Fruit fly (Drosophila melanogaster) whole organism, prepupa: ENCODE data around the gene CaMKII.

Experiments used
- Blimp-1 ChIP-seq: fragments of 200-800 bp; sonication (Bioruptor generic); optimal IDR thresholded peaks from 3 replicates; lab custom pipeline; 2017; ENCODE audit warnings: missing biosample characterization, missing genetic modification characterization, mild to moderate bottlenecking, moderate library complexity, missing genetic modification reagents
- CG15336 ChIP-seq: fragments of 200-800 bp; sonication (Bioruptor generic); IDR thresholded peaks from 2 replicates; pipeline ENCODE4 v1.3.6; 2022; ENCODE audit warnings: missing biosample characterization, missing genetic modification characterization
- CG16779 ChIP-seq: fragments of 200-800 bp; sonication (Bioruptor generic); optimal IDR thresholded peaks from 3 replicates; lab custom pipeline; 2017; ENCODE audit warnings: missing biosample characterization, mild to moderate bottlenecking, missing genetic modification characterization
- CG31627 ChIP-seq: fragments of 200-800 bp; sonication (Bioruptor generic); optimal IDR thresholded peaks from 3 replicates; lab custom pipeline; 2016; ENCODE audit warnings: missing biosample characterization, missing genetic modification characterization
- CG3919 ChIP-seq: fragments of 200-800 bp; sonication (Bioruptor generic); optimal IDR thresholded peaks from 3 replicates; lab custom pipeline; 2016; ENCODE audit warnings: missing biosample characterization, missing genetic modification characterization
- CG6792 ChIP-seq: fragments of 200-800 bp; sonication (Bioruptor generic); optimal IDR thresholded peaks from 3 replicates; lab custom pipeline; 2016; ENCODE audit warnings: missing biosample characterization, missing genetic modification characterization
- Eip93F ChIP-seq: fragments of 200-800 bp; sonication (Bioruptor generic); optimal IDR thresholded peaks from 2 replicates; lab custom pipeline; 2016; ENCODE audit warnings: missing biosample characterization, mild to moderate bottlenecking, missing genetic modification characterization
- Hr39 ChIP-seq: fragments of 200-800 bp; sonication (Bioruptor generic); optimal IDR thresholded peaks from 2 replicates; lab custom pipeline; 2016; ENCODE audit warnings: missing biosample characterization, missing genetic modification characterization
- Lpt ChIP-seq: fragments of 200-800 bp; sonication (Bioruptor generic); optimal IDR thresholded peaks from 3 replicates; lab custom pipeline; 2016; ENCODE audit warnings: missing biosample characterization, missing genetic modification characterization
- OdsH ChIP-seq: fragments of 200-800 bp; sonication (Bioruptor generic); optimal IDR thresholded peaks from 3 replicates; lab custom pipeline; 2016; ENCODE audit warnings: missing biosample characterization, missing genetic modification characterization
- dac ChIP-seq: fragments of 200-800 bp; sonication (Bioruptor generic); optimal IDR thresholded peaks from 2 replicates; lab custom pipeline; 2017; ENCODE audit warnings: missing biosample characterization, mild to moderate bottlenecking, missing genetic modification characterization
- fd85E ChIP-seq: fragments of 200-800 bp; sonication (Bioruptor generic); optimal IDR thresholded peaks from 3 replicates; lab custom pipeline; 2016; ENCODE audit warnings: missing biosample characterization, missing genetic modification characterization
- fkh ChIP-seq: fragments of 200-800 bp; sonication (Bioruptor generic); optimal IDR thresholded peaks from 3 replicates; lab custom pipeline; 2017; ENCODE audit warnings: missing biosample characterization, mild to moderate bottlenecking, missing genetic modification characterization, moderate library complexity
- net ChIP-seq: fragments of 200-800 bp; sonication (Bioruptor generic); optimal IDR thresholded peaks from 3 replicates; lab custom pipeline; 2016; ENCODE audit warnings: missing biosample characterization, missing genetic modification characterization

DNA sequence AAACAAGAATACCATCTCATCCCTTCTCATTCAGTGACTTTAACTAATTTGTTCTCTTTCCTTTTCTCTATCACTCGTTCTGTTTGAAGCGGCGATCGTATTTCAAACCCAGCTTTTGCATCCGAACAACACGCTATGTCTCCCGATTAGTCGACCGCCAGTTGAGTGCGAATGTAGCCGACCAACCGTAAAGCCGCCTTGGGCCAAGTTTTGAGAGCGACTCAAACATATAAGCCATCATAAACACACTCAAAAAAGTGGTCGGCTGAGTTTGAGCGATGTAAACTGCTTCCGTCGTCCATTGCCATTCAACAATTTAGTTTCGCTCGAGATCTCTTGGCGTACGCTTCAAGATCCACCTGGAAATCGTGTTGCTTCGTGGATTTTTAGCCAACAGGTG, 35.0 kb upstream of the CaMKII start, which contains the start of gene sv:
- TF ChIP-seq Lpt (GFP tag; lab: Kevin White, UChicago) (no peak), Blimp-1 (GFP tag; lab: Kevin White, UChicago) (no peak), net (GFP tag; lab: Kevin White, UChicago) (no peak), OdsH (no peak), dac (GFP tag; lab: Kevin White, UChicago) (no peak), fkh (no peak), CG31627 (GFP tag; lab: Kevin White, UChicago) (no peak), CG3919 (GFP tag; lab: Kevin White, UChicago) (no peak), CG15336 (GFP tag; lab: Robert Waterston, UW) (no peak), CG16779 (no peak), Eip93F (GFP tag; lab: Kevin White, UChicago) (no peak), fd85E (GFP tag; lab: Kevin White, UChicago) (no peak), Hr39 (GFP tag; lab: Kevin White, UChicago) (no peak), CG6792 (no peak)
